Worm (Caenorhabditis elegans): ENCODE results near the gene ZC84.1.

The ZC84.1 gene

ce11 chrIII:9206185-9206584, at the start of gene ZC84.1:
ZC84.1 (minus strand) TSS chrIII:9206285.
- no peak for TF ChIP-seq nhr-25 (tag; optimal IDR thresholded peaks at IDR 0.05)
- no peak for TF ChIP-seq tbx-2 (tag; optimal IDR thresholded peaks at IDR 0.05)
- no peak for TF ChIP-seq ZK546.5 (tag; optimal IDR thresholded peaks at IDR 0.05)
- no peak for TF ChIP-seq ceh-9 (tag; optimal IDR thresholded peaks at IDR 0.05)
- TF ChIP-seq nhr-237 (tag; optimal IDR thresholded peaks at IDR 0.05) = no peak

ce11 chrIII:9255801-9256200, 49.7 kb upstream of the ZC84.1 start:
- TF ChIP-seq fkh-10 (GFP tag; optimal IDR thresholded peaks at IDR 0.05) = no peak
- peak; percentile 72 for TF ChIP-seq pqm-1 (tag; optimal IDR thresholded peaks at IDR 0.05)
- TF ChIP-seq nhr-76 (tag; optimal IDR thresholded peaks at IDR 0.05) = no peak
- peak; percentile 83 for TF ChIP-seq elt-2 (tag; optimal IDR thresholded peaks at IDR 0.05)
- peak; percentile 15 for TF ChIP-seq pha-4 (tag; optimal IDR thresholded peaks at IDR 0.05)

ce11 chrIII:9254988-9255387, 48.9 kb upstream of the ZC84.1 start:
- TF ChIP-seq lin-39 (tag; optimal IDR thresholded peaks at IDR 0.05) (no peak), skn-1 (tag; optimal IDR thresholded peaks at IDR 0.05) (no peak), nhr-12 (tag; optimal IDR thresholded peaks at IDR 0.05) (no peak), elt-2 (tag; optimal IDR thresholded peaks at IDR 0.05) (peak; percentile 81), pha-4 (tag; optimal IDR thresholded peaks at IDR 0.05) (no peak), pqm-1 (tag; optimal IDR thresholded peaks at IDR 0.05) (peak; percentile 51), tbx-2 (tag; optimal IDR thresholded peaks at IDR 0.05) (no peak), jun-1 (tag; optimal IDR thresholded peaks at IDR 0.05) (peak; percentile 26)

ce11 chrIII:9250729-9251128, 44.6 kb upstream of the ZC84.1 start, which contains the start of gene T02C1.2:
T02C1.2 (plus strand) TSS chrIII:9251029.
- TF ChIP-seq skn-1 (tag; optimal IDR thresholded peaks at IDR 0.05) = no peak
- TF ChIP-seq mdl-1 (tag; optimal IDR thresholded peaks at IDR 0.05) = no peak
- no peak for TF ChIP-seq fkh-2 (tag; optimal IDR thresholded peaks at IDR 0.05)
- TF ChIP-seq nhr-237 (tag; optimal IDR thresholded peaks at IDR 0.05) = no peak
- no peak for TF ChIP-seq nhr-12 (tag; optimal IDR thresholded peaks at IDR 0.05)

ce11 chrIII:9247221-9247620, 41.1 kb upstream of the ZC84.1 start, which contains the start of gene T02C1.1:
T02C1.1 (plus strand) TSS chrIII:9247525.
- TF ChIP-seq ceh-28 (tag; optimal IDR thresholded peaks at IDR 0.05) = no peak
- no peak for TF ChIP-seq tbx-2 (tag; optimal IDR thresholded peaks at IDR 0.05)
- no peak for TF ChIP-seq ztf-11 (tag; optimal IDR thresholded peaks at IDR 0.05)
- no peak for TF ChIP-seq nhr-28 (tag; optimal IDR thresholded peaks at IDR 0.05)
- no peak for TF ChIP-seq lin-15B (tag; optimal IDR thresholded peaks at IDR 0.05)
- no peak for TF ChIP-seq elt-3 (tag; optimal IDR thresholded peaks at IDR 0.05)
- no peak for TF ChIP-seq pha-4 (tag; optimal IDR thresholded peaks at IDR 0.05)
- TF ChIP-seq nfya-1 (tag; optimal IDR thresholded peaks at IDR 0.05; ENCODE audit: insufficient read depth) = no peak
- no peak for TF ChIP-seq unc-39 (tag; optimal IDR thresholded peaks at IDR 0.05)
- TF ChIP-seq daf-12 (tag; optimal IDR thresholded peaks at IDR 0.05) = no peak
- no peak for TF ChIP-seq jun-1 (tag; optimal IDR thresholded peaks at IDR 0.05)

- TF ChIP-seq nhr-28 (tag; optimal IDR thresholded peaks at IDR 0.05) (no peak), ztf-11 (tag; optimal IDR thresholded peaks at IDR 0.05) (no peak), skn-1 (tag; optimal IDR thresholded peaks at IDR 0.05) (no peak), lin-39 (tag; optimal IDR thresholded peaks at IDR 0.05) (no peak), egl-27 (tag; optimal IDR thresholded peaks at IDR 0.05) (no peak), tbx-2 (tag; optimal IDR thresholded peaks at IDR 0.05) (no peak), jun-1 (tag; optimal IDR thresholded peaks at IDR 0.05) (no peak), hmg-11 (tag; optimal IDR thresholded peaks at IDR 0.05) (no peak)
Measured at ce11 chrIII:9242675-9243074, 36.6 kb upstream of the ZC84.1 start, which contains the start of gene dat-1. dat-1 (plus strand) TSS chrIII:9242975.

ce11 chrIII:9239983-9240382, 33.9 kb upstream of the ZC84.1 start, which contains the start of gene saeg-2:
saeg-2 (plus strand) TSS chrIII:9240363.
- peak; percentile 58 for TF ChIP-seq nfya-1 (tag; optimal IDR thresholded peaks at IDR 0.05; ENCODE audit: insufficient read depth)
- TF ChIP-seq fkh-2 (tag; optimal IDR thresholded peaks at IDR 0.05) = no peak
- TF ChIP-seq elt-2 (tag; optimal IDR thresholded peaks at IDR 0.05) = peak; percentile 49
- no peak for TF ChIP-seq tbx-2 (tag; optimal IDR thresholded peaks at IDR 0.05)
- TF ChIP-seq ceh-16 (tag; optimal IDR thresholded peaks at IDR 0.05) = no peak
- peak; percentile 90 for TF ChIP-seq hmg-11 (tag; optimal IDR thresholded peaks at IDR 0.05)
- no peak for TF ChIP-seq fos-1 (tag; optimal IDR thresholded peaks at IDR 0.05)
- no peak for TF ChIP-seq daf-12 (tag; optimal IDR thresholded peaks at IDR 0.05)
- TF ChIP-seq nhr-12 (tag; optimal IDR thresholded peaks at IDR 0.05) = no peak
- TF ChIP-seq nhr-25 (tag; optimal IDR thresholded peaks at IDR 0.05) = peak; percentile 7
- TF ChIP-seq nhr-237 (tag; optimal IDR thresholded peaks at IDR 0.05) = no peak
- peak; percentile 19 for TF ChIP-seq snpc-4 (tag; optimal IDR thresholded peaks at IDR 0.05)
- TF ChIP-seq aly-2 (tag; optimal IDR thresholded peaks at IDR 0.05) = no peak
- TF ChIP-seq ama-1 (optimal IDR thresholded peaks at IDR 0.05) = no peak
- peak; percentile 19 for TF ChIP-seq jun-1 (tag; optimal IDR thresholded peaks at IDR 0.05)
- TF ChIP-seq skn-1 (tag; optimal IDR thresholded peaks at IDR 0.05) = peak; percentile 6
- TF ChIP-seq R02D3.7 (tag; optimal IDR thresholded peaks at IDR 0.05) = no peak
- TF ChIP-seq lin-39 (tag; optimal IDR thresholded peaks at IDR 0.05) = no peak
- no peak for TF ChIP-seq nhr-77 (tag; optimal IDR thresholded peaks at IDR 0.05)
- no peak for TF ChIP-seq sea-2 (GFP tag; optimal IDR thresholded peaks at IDR 0.05)
- peak; percentile 55 for TF ChIP-seq pha-4 (tag; optimal IDR thresholded peaks at IDR 0.05)
- TF ChIP-seq zag-1 (tag; optimal IDR thresholded peaks at IDR 0.05) = no peak
